Worm (Caenorhabditis elegans) whole organism, L1 larva: ENCODE results near the gene C45B11.6.
A peak's percentile ranks its signal among the peaks of the same experiment; 100 is the strongest.

Experiments used
- C16A3.4 ChIP-seq: fragments of 150-350 bp; optimal IDR thresholded peaks from 2 replicates; lab custom pipeline; 2014; ENCODE audit warnings: missing biosample characterization, missing genetic modification characterization
- F16B12.6 ChIP-seq: fragments of 150-350 bp; optimal IDR thresholded peaks from 2 replicates; lab custom pipeline; 2014; ENCODE audit warnings: missing biosample characterization, missing genetic modification characterization
- Y116A8C.19 ChIP-seq: sonication (generic microtip); optimal IDR thresholded peaks from 2 replicates; lab custom pipeline; 2016; ENCODE audit warnings: missing compliant biosample characterization, missing genetic modification characterization, borderline replicate concordance
- alr-1 ChIP-seq: fragments of 200-800 bp; sonication (Bioruptor generic); optimal IDR thresholded peaks from 2 replicates; lab custom pipeline; 2018; ENCODE audit warnings: borderline replicate concordance, mild to moderate bottlenecking, missing genetic modification characterization, missing compliant biosample characterization
- blmp-1 ChIP-seq: fragments of 150-350 bp; optimal IDR thresholded peaks from 2 replicates; lab custom pipeline; 2014; ENCODE audit warnings: missing biosample characterization, missing genetic modification characterization
- ceh-63 ChIP-seq: fragments of 200-800 bp; sonication (Bioruptor generic); optimal IDR thresholded peaks from 2 replicates; lab custom pipeline; 2018; ENCODE audit warnings: mild to moderate bottlenecking, missing genetic modification characterization, missing compliant biosample characterization
- ceh-8 ChIP-seq: fragments of 200-800 bp; sonication (Bioruptor generic); optimal IDR thresholded peaks from 2 replicates; lab custom pipeline; 2018; ENCODE audit warnings: mild to moderate bottlenecking, missing genetic modification characterization, moderate library complexity, missing compliant biosample characterization
- ceh-82 ChIP-seq, 3 experiments: fragments of 150-350 bp in 1 of 3; sonication (generic microtip) in 2 of 3; optimal IDR thresholded peaks; 2 replicates each; lab custom pipeline; 2014 to 2017; ENCODE audit warnings: missing biosample characterization in 3 of 3, missing genetic modification characterization in 3 of 3
- ceh-88 ChIP-seq: fragments of 200-800 bp; sonication (Bioruptor generic); IDR thresholded peaks from 2 replicates; pipeline ENCODE4 v1.3.6; 2022; ENCODE audit warnings: missing genetic modification characterization, missing compliant biosample characterization
- ceh-90 ChIP-seq: sonication (generic microtip); optimal IDR thresholded peaks from 2 replicates; lab custom pipeline; 2016; ENCODE audit warnings: missing genetic modification characterization, missing compliant biosample characterization
- ces-1 ChIP-seq: fragments of 150-350 bp; optimal IDR thresholded peaks from 2 replicates; lab custom pipeline; 2014; ENCODE audit warnings: missing biosample characterization, missing genetic modification reagents, missing genetic modification characterization
- dsc-1 ChIP-seq: sonication (generic microtip); optimal IDR thresholded peaks from 2 replicates; lab custom pipeline; 2016; ENCODE audit warnings: mild to moderate bottlenecking, missing genetic modification characterization, missing compliant biosample characterization
- efl-1 ChIP-seq, 4 experiments: fragments of 150-350 bp; optimal IDR thresholded peaks in 3 of 4; peaks in 1 of 4; 1 replicate in 1 of 4; 2 replicates in 3 of 4; lab custom pipeline; 2014; ENCODE audit warnings: missing biosample characterization in 2 of 4, missing genetic modification characterization in 2 of 4, missing genetic modification reagents in 2 of 4
- egl-13 ChIP-seq: sonication (generic microtip); optimal IDR thresholded peaks from 2 replicates; lab custom pipeline; 2016; ENCODE audit warnings: missing genotype, missing genetic modification reagents, missing genetic modification characterization, missing compliant biosample characterization
- egl-27 ChIP-seq, 2 experiments: fragments of 150-350 bp in 1 of 2; sonication (generic microtip); optimal IDR thresholded peaks; 3 replicates each; lab custom pipeline; 2017 to 2018; ENCODE audit warnings: missing biosample characterization in 2 of 2, missing genetic modification characterization in 2 of 2, missing genetic modification reagents in 2 of 2
- elt-2 ChIP-seq: sonication (generic microtip); optimal IDR thresholded peaks from 2 replicates; lab custom pipeline; 2016; ENCODE audit warnings: missing genetic modification characterization, mild to moderate bottlenecking, inconsistent platforms, missing compliant biosample characterization, missing genetic modification reagents
- ets-5 ChIP-seq: fragments of 200-800 bp; sonication (Bioruptor generic); IDR thresholded peaks from 2 replicates; pipeline ENCODE4 v1.3.6; 2022; ENCODE audit warnings: missing genetic modification characterization, missing compliant biosample characterization
- fkh-4 ChIP-seq: sonication (generic microtip); optimal IDR thresholded peaks from 2 replicates; lab custom pipeline; 2016; ENCODE audit warnings: missing compliant biosample characterization, missing genetic modification characterization, borderline replicate concordance
- fos-1 ChIP-seq: fragments of 150-350 bp; optimal IDR thresholded peaks from 2 replicates; lab custom pipeline; 2014; ENCODE audit warnings: missing biosample characterization, missing genetic modification characterization
- hlh-17 ChIP-seq: fragments of 200-800 bp; sonication (Bioruptor generic); optimal IDR thresholded peaks from 2 replicates; lab custom pipeline; 2018; ENCODE audit warnings: missing genetic modification characterization, mild to moderate bottlenecking, missing compliant biosample characterization, moderate library complexity, borderline replicate concordance
- hpl-2 ChIP-seq: fragments of 150-350 bp; optimal IDR thresholded peaks from 2 replicates; lab custom pipeline; 2014; ENCODE audit warnings: missing biosample characterization, missing genetic modification reagents, missing genetic modification characterization
- irx-1 ChIP-seq: sonication (generic microtip); optimal IDR thresholded peaks from 2 replicates; lab custom pipeline; 2016; ENCODE audit warnings: missing genetic modification characterization, missing compliant biosample characterization
- jun-1 ChIP-seq: fragments of 150-350 bp; optimal IDR thresholded peaks from 2 replicates; lab custom pipeline; 2014; ENCODE audit warnings: missing biosample characterization, missing genetic modification reagents, missing genetic modification characterization
- lin-13 ChIP-seq: fragments of 150-350 bp; optimal IDR thresholded peaks from 2 replicates; lab custom pipeline; 2014; ENCODE audit warnings: missing biosample characterization, missing genetic modification reagents, missing genetic modification characterization
- lin-14 ChIP-seq: fragments of 200-800 bp; sonication (Bioruptor generic); optimal IDR thresholded peaks from 2 replicates; lab custom pipeline; 2018; ENCODE audit warnings: mild to moderate bottlenecking, missing genetic modification characterization, moderate library complexity, missing compliant biosample characterization
- lin-35 ChIP-seq, 2 experiments: fragments of 150-350 bp; optimal IDR thresholded peaks; 2 replicates each; lab custom pipeline; 2014; ENCODE audit warnings: missing biosample characterization in 2 of 2, missing genetic modification characterization in 2 of 2, missing genetic modification reagents in 2 of 2
- lin-39 ChIP-seq: fragments of 150-350 bp; optimal IDR thresholded peaks from 2 replicates; lab custom pipeline; 2014; ENCODE audit warnings: missing biosample characterization, missing genetic modification reagents, missing genetic modification characterization
- lir-3 ChIP-seq: sonication (generic microtip); optimal IDR thresholded peaks from 2 replicates; lab custom pipeline; 2016; ENCODE audit warnings: mild to moderate bottlenecking, missing genetic modification characterization, moderate library complexity, missing compliant biosample characterization; ENCODE audit not compliant: poor library complexity
- lsy-2 ChIP-seq, 2 experiments: fragments of 150-350 bp; optimal IDR thresholded peaks; 2 replicates each; lab custom pipeline; 2014; ENCODE audit warnings: missing biosample characterization in 2 of 2, missing genetic modification characterization in 2 of 2
- mdl-1 ChIP-seq, 2 experiments: fragments of 150-350 bp; optimal IDR thresholded peaks; 2 replicates each; lab custom pipeline; 2014 to 2017; ENCODE audit warnings: missing biosample characterization in 2 of 2, missing genetic modification characterization in 2 of 2, inconsistent platforms in 1 of 2
- mep-1 ChIP-seq: fragments of 150-350 bp; optimal IDR thresholded peaks from 2 replicates; lab custom pipeline; 2014; ENCODE audit warnings: missing biosample characterization, missing genetic modification characterization
- nhr-12 ChIP-seq: sonication (generic microtip); optimal IDR thresholded peaks from 2 replicates; lab custom pipeline; 2017; ENCODE audit warnings: missing biosample characterization, missing genetic modification characterization
- nhr-19 ChIP-seq: fragments of 200-800 bp; sonication (Bioruptor generic); conservative IDR thresholded peaks from 2 replicates; pipeline ENCODE4 v1.3.6; 2022; ENCODE audit warnings: missing genetic modification characterization, missing compliant biosample characterization
- nhr-20 ChIP-seq: sonication (generic microtip); optimal IDR thresholded peaks from 2 replicates; lab custom pipeline; 2016; ENCODE audit warnings: mild to moderate bottlenecking, missing genetic modification characterization, missing compliant biosample characterization
- nhr-237 ChIP-seq: fragments of 150-350 bp; optimal IDR thresholded peaks from 2 replicates; lab custom pipeline; 2014; ENCODE audit warnings: missing biosample characterization, missing genetic modification characterization
- nhr-28 ChIP-seq: fragments of 150-350 bp; optimal IDR thresholded peaks from 2 replicates; lab custom pipeline; 2014; ENCODE audit warnings: missing biosample characterization, missing genetic modification characterization
- nhr-47 ChIP-seq: sonication (generic microtip); optimal IDR thresholded peaks from 2 replicates; lab custom pipeline; 2016; ENCODE audit warnings: mild to moderate bottlenecking, missing genetic modification characterization, moderate library complexity, missing compliant biosample characterization
- nhr-76 ChIP-seq: sonication (generic microtip); optimal IDR thresholded peaks from 2 replicates; lab custom pipeline; 2017; ENCODE audit warnings: missing biosample characterization, missing genetic modification characterization
- nhr-77 ChIP-seq: fragments of 150-350 bp; optimal IDR thresholded peaks from 2 replicates; lab custom pipeline; 2014; ENCODE audit warnings: missing biosample characterization, missing genetic modification characterization
- nhr-85 ChIP-seq: sonication (generic microtip); peaks from one replicate; lab custom pipeline; 2016; ENCODE audit warnings: missing genetic modification characterization, inconsistent platforms, missing compliant biosample characterization
- pax-3 ChIP-seq: fragments of 200-800 bp; sonication (Bioruptor generic); optimal IDR thresholded peaks from 2 replicates; lab custom pipeline; 2018; ENCODE audit warnings: mild to moderate bottlenecking, missing genetic modification characterization, moderate library complexity, missing compliant biosample characterization
- skn-1 ChIP-seq: fragments of 150-350 bp; optimal IDR thresholded peaks from 2 replicates; lab custom pipeline; 2014; ENCODE audit warnings: missing biosample characterization, missing genetic modification characterization
- snu-23 ChIP-seq: sonication (generic microtip); optimal IDR thresholded peaks from 2 replicates; lab custom pipeline; 2016; ENCODE audit warnings: missing genetic modification characterization, missing compliant biosample characterization
- tbx-2 ChIP-seq: sonication (generic microtip); optimal IDR thresholded peaks from 2 replicates; lab custom pipeline; 2016; ENCODE audit warnings: missing genetic modification characterization, missing compliant biosample characterization
- tlp-1 ChIP-seq: fragments of 150-350 bp; optimal IDR thresholded peaks from 2 replicates; lab custom pipeline; 2014; ENCODE audit warnings: missing biosample characterization, missing genetic modification characterization
- unc-130 ChIP-seq: fragments of 150-350 bp; optimal IDR thresholded peaks from 2 replicates; lab custom pipeline; 2017; ENCODE audit warnings: missing biosample characterization, missing genetic modification characterization, inconsistent platforms
- unc-86 ChIP-seq: sonication (generic microtip); optimal IDR thresholded peaks from 2 replicates; lab custom pipeline; 2016; ENCODE audit warnings: missing genetic modification characterization, missing compliant biosample characterization
- unc-98 ChIP-seq: fragments of 200-800 bp; sonication (Bioruptor generic); IDR thresholded peaks from 2 replicates; pipeline ENCODE4 v1.3.6; 2022; ENCODE audit warnings: missing genetic modification characterization, missing compliant biosample characterization
- vab-15 ChIP-seq: sonication (generic microtip); optimal IDR thresholded peaks from 2 replicates; lab custom pipeline; 2017; ENCODE audit warnings: missing genotype, mild to moderate bottlenecking, missing genetic modification characterization, missing compliant biosample characterization
- xbp-1 ChIP-seq: sonication (generic microtip); optimal IDR thresholded peaks from 2 replicates; lab custom pipeline; 2016; ENCODE audit warnings: missing genetic modification characterization, missing compliant biosample characterization
- zip-4 ChIP-seq: fragments of 200-800 bp; sonication (Bioruptor generic); optimal IDR thresholded peaks from 2 replicates; lab custom pipeline; 2018; ENCODE audit warnings: mild to moderate bottlenecking, missing genetic modification characterization, moderate library complexity, missing compliant biosample characterization
- ztf-11 ChIP-seq, 2 experiments: sonication (generic microtip); optimal IDR thresholded peaks; 2 replicates each; lab custom pipeline; 2016 to 2017; ENCODE audit warnings: missing genetic modification characterization in 2 of 2, missing biosample characterization in 1 of 2, missing compliant biosample characterization in 1 of 2

C45B11.6 gene

DNA sequence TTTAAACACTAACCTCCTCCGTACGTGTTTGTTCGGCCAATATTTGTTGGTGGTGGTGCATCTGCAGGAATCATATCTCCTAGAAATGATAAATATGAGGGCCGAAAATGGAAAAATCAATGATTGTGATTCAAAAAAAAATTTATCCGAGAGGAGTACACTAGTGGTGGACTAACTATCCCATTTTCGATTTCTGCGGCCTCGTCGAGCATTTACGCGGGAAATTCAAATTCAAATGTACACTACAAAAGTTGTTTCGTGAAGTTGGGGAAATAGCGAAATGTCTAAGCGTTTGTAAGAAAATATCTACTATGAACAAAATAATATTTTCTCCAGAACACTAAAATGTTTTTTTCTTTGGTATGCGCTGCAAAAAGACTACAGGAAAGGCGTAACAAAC lies 14.6 kb upstream of the C45B11.6 start:
- TF ChIP-seq hlh-17 (GFP tag; lab: Kevin White, UChicago) (no peak), nhr-77 (tag; lab: Kevin White, UChicago) (no peak), nhr-19 (GFP tag; lab: Robert Waterston, UW) (peak; percentile 72), nhr-85 (peak; percentile 94), lsy-2 (tag; optimal IDR thresholded peaks at IDR 0.05; lab: Kevin White, UChicago) (peak; percentile 32 to 72), nhr-76 (no peak), skn-1 (tag; lab: Kevin White, UChicago) (peak; percentile 45), ceh-90 (tag; lab: Kevin White, UChicago) (peak; percentile 90), hpl-2 (GFP tag; lab: Kevin White, UChicago) (no peak), C16A3.4 (tag; lab: Kevin White, UChicago) (peak; percentile 52), efl-1 (optimal IDR thresholded peaks at IDR 0.05; lab: Kevin White, UChicago) (peak; percentile 95 to 97), efl-1 (GFP tag; optimal IDR thresholded peaks at IDR 0.05 in 1 of 2; lab: Kevin White, UChicago) (peak; percentile 93 to 99), jun-1 (tag; lab: Kevin White, UChicago) (peak; percentile 53), vab-15 (tag; lab: Kevin White, UChicago) (no peak), dsc-1 (tag; lab: Kevin White, UChicago) (peak; percentile 78), nhr-47 (tag; lab: Kevin White, UChicago) (peak; percentile 86), fkh-4 (tag; lab: Kevin White, UChicago) (peak; percentile 87), nhr-12 (no peak), ceh-63 (GFP tag; lab: Kevin White, UChicago) (no peak), irx-1 (peak; percentile 86), lin-35 (GFP tag; optimal IDR thresholded peaks at IDR 0.05; lab: Kevin White, UChicago) (peak; percentile 93 to 97), elt-2 (tag; lab: Kevin White, UChicago) (peak; percentile 63), blmp-1 (tag; lab: Kevin White, UChicago) (peak; percentile 67), xbp-1 (peak; percentile 80), lin-13 (GFP tag; lab: Kevin White, UChicago) (peak; percentile 56), nhr-20 (tag; lab: Kevin White, UChicago) (peak; percentile 81), mdl-1 (tag; optimal IDR thresholded peaks at IDR 0.05; lab: Kevin White, UChicago) (peak in 1 of 2 experiments; percentile 28), egl-13 (tag; lab: Kevin White, UChicago) (peak; percentile 66), ets-5 (GFP tag; lab: Robert Waterston, UW) (no peak), unc-98 (peak; percentile 46; the same call in 1 of the 2 replicates), tlp-1 (tag; lab: Kevin White, UChicago) (no peak), lin-39 (tag; lab: Kevin White, UChicago) (peak; percentile 0), egl-27 (tag; optimal IDR thresholded peaks at IDR 0.05; lab: Kevin White, UChicago) (no peak), unc-86 (peak; percentile 66), F16B12.6 (tag; lab: Kevin White, UChicago) (peak; percentile 12), Y116A8C.19 (tag; lab: Kevin White, UChicago) (peak; percentile 56), tbx-2 (tag; lab: Kevin White, UChicago) (peak; percentile 80), ceh-82 (tag; optimal IDR thresholded peaks at IDR 0.05; lab: Kevin White, UChicago) (peak; percentile 14 to 53 (median 18)), ceh-88 (GFP tag; lab: Robert Waterston, UW) (no peak), ztf-11 (tag; optimal IDR thresholded peaks at IDR 0.05; lab: Kevin White, UChicago) (peak in 1 of 2 experiments; percentile 90), unc-130 (tag; lab: Kevin White, UChicago) (peak; percentile 30), ces-1 (GFP tag; lab: Kevin White, UChicago) (no peak), zip-4 (GFP tag; lab: Kevin White, UChicago) (peak; percentile 11), pax-3 (tag; lab: Kevin White, UChicago) (peak; percentile 80), lin-14 (GFP tag; lab: Kevin White, UChicago) (peak; percentile 38), lir-3 (peak; percentile 93), alr-1 (tag; lab: Kevin White, UChicago) (no peak), nhr-28 (tag; lab: Kevin White, UChicago) (no peak), ceh-8 (GFP tag; lab: Kevin White, UChicago) (peak; percentile 55), nhr-237 (no peak), fos-1 (tag; lab: Kevin White, UChicago) (peak; percentile 16), mep-1 (tag; lab: Kevin White, UChicago) (peak; percentile 59), snu-23 (GFP tag; lab: Kevin White, UChicago) (peak; percentile 73)
